Worm (Caenorhabditis elegans) whole organism, L2 larva: ENCODE data around the gene pqn-36.

Source experiments
- C34F6.9 ChIP-seq: fragments of 150-350 bp; optimal IDR thresholded peaks from 2 replicates; lab custom pipeline; 2014; ENCODE audit warnings: missing biosample characterization, missing genetic modification characterization
- F13H6.1 ChIP-seq: sonication (generic microtip); optimal IDR thresholded peaks from 2 replicates; lab custom pipeline; 2016; ENCODE audit warnings: missing genetic modification characterization, missing compliant biosample characterization
- Y55F3AM.14 ChIP-seq: fragments of 200-800 bp; sonication (Bioruptor generic); optimal IDR thresholded peaks from 2 replicates; lab custom pipeline; 2018; ENCODE audit warnings: mild to moderate bottlenecking, missing genetic modification characterization, missing compliant biosample characterization
- alr-1 ChIP-seq: fragments of 150-350 bp; optimal IDR thresholded peaks from 2 replicates; lab custom pipeline; 2014; ENCODE audit warnings: missing biosample characterization, missing genetic modification characterization
- aly-2 ChIP-seq: fragments of 150-350 bp; optimal IDR thresholded peaks from 2 replicates; lab custom pipeline; 2014; ENCODE audit warnings: missing biosample characterization, missing genetic modification characterization
- blmp-1 ChIP-seq: sonication (generic microtip); optimal IDR thresholded peaks from 2 replicates; lab custom pipeline; 2017; ENCODE audit warnings: missing genetic modification characterization, mild to moderate bottlenecking, missing compliant biosample characterization, antibody characterized with exemption, moderate library complexity; ENCODE audit not compliant: insufficient read depth
- ceh-16 ChIP-seq: fragments of 150-350 bp; optimal IDR thresholded peaks from 2 replicates; lab custom pipeline; 2014; ENCODE audit warnings: missing biosample characterization, missing genetic modification characterization
- ceh-82 ChIP-seq: fragments of 150-350 bp; optimal IDR thresholded peaks from 2 replicates; lab custom pipeline; 2014; ENCODE audit warnings: missing biosample characterization, missing genetic modification characterization
- crh-2 ChIP-seq: sonication (generic microtip); optimal IDR thresholded peaks from 2 replicates; lab custom pipeline; 2017; ENCODE audit warnings: missing biosample characterization, missing genetic modification characterization
- dmd-4 ChIP-seq: sonication (generic microtip); optimal IDR thresholded peaks from 2 replicates; lab custom pipeline; 2017; ENCODE audit warnings: missing biosample characterization, missing genetic modification characterization
- elt-3 ChIP-seq: sonication (generic microtip); optimal IDR thresholded peaks from 2 replicates; lab custom pipeline; 2017; ENCODE audit warnings: missing biosample characterization, missing genetic modification characterization
- fos-1 ChIP-seq: fragments of 150-350 bp; optimal IDR thresholded peaks from 2 replicates; lab custom pipeline; 2014; ENCODE audit warnings: missing biosample characterization, missing genetic modification characterization
- gmeb-1 ChIP-seq: fragments of 150-350 bp; optimal IDR thresholded peaks from 2 replicates; lab custom pipeline; 2014; ENCODE audit warnings: missing biosample characterization, missing genetic modification characterization
- lsy-2 ChIP-seq, 2 experiments: fragments of 150-350 bp in 1 of 2; sonication (generic microtip) in 1 of 2; optimal IDR thresholded peaks; 2 replicates each; lab custom pipeline; 2014 to 2017; ENCODE audit warnings: missing biosample characterization in 2 of 2, missing genetic modification characterization in 2 of 2
- mab-5 ChIP-seq: fragments of 150-350 bp; optimal IDR thresholded peaks from 2 replicates; lab custom pipeline; 2014; ENCODE audit warnings: missing biosample characterization, missing genetic modification characterization
- mbf-1 ChIP-seq: sonication (generic microtip); optimal IDR thresholded peaks from 2 replicates; lab custom pipeline; 2017; ENCODE audit warnings: missing biosample characterization, missing genetic modification characterization
- nhr-10 ChIP-seq: sonication (generic microtip); optimal IDR thresholded peaks from 2 replicates; lab custom pipeline; 2017; ENCODE audit warnings: missing biosample characterization, missing genetic modification characterization
- nhr-12 ChIP-seq: fragments of 150-350 bp; optimal IDR thresholded peaks from 2 replicates; lab custom pipeline; 2014; ENCODE audit warnings: missing biosample characterization, missing genetic modification characterization
- nhr-129 ChIP-seq: fragments of 150-350 bp; optimal IDR thresholded peaks from 2 replicates; lab custom pipeline; 2014; ENCODE audit warnings: missing biosample characterization, missing genetic modification characterization
- nhr-21 ChIP-seq: fragments of 150-350 bp; optimal IDR thresholded peaks from 2 replicates; lab custom pipeline; 2014; ENCODE audit warnings: missing biosample characterization, missing genetic modification characterization
- nhr-237 ChIP-seq: fragments of 150-350 bp; optimal IDR thresholded peaks from 2 replicates; lab custom pipeline; 2014; ENCODE audit warnings: missing biosample characterization, missing genetic modification characterization
- nhr-25 ChIP-seq: fragments of 150-350 bp; sonication (generic microtip); optimal IDR thresholded peaks from 3 replicates; lab custom pipeline; 2014; ENCODE audit warnings: missing biosample characterization, missing genetic modification characterization
- nhr-6 ChIP-seq: fragments of 150-350 bp; optimal IDR thresholded peaks from 2 replicates; lab custom pipeline; 2014; ENCODE audit warnings: missing biosample characterization, missing genetic modification characterization
- peb-1 ChIP-seq: fragments of 150-350 bp; optimal IDR thresholded peaks from 2 replicates; lab custom pipeline; 2014; ENCODE audit warnings: missing biosample characterization, missing genetic modification characterization
- sem-4 ChIP-seq: fragments of 150-350 bp; optimal IDR thresholded peaks from 2 replicates; lab custom pipeline; 2014; ENCODE audit warnings: missing biosample characterization, missing genetic modification reagents, missing genetic modification characterization
- skn-1 ChIP-seq: sonication (generic microtip); optimal IDR thresholded peaks from 2 replicates; lab custom pipeline; 2017; ENCODE audit warnings: missing biosample characterization, missing genetic modification characterization
- sma-3 ChIP-seq: sonication (generic microtip); optimal IDR thresholded peaks from 2 replicates; lab custom pipeline; 2016; ENCODE audit warnings: missing genetic modification reagents, missing genetic modification characterization, missing compliant biosample characterization
- sma-9 ChIP-seq, 2 experiments: fragments of 150-350 bp in 1 of 2; sonication (generic microtip) in 1 of 2; optimal IDR thresholded peaks; 2 replicates each; lab custom pipeline; 2014 to 2016; ENCODE audit warnings: missing genetic modification characterization in 2 of 2, mild to moderate bottlenecking in 1 of 2, missing biosample characterization in 1 of 2, missing compliant biosample characterization in 1 of 2, missing genetic modification reagents in 1 of 2, moderate library complexity in 1 of 2
- snpc-4 ChIP-seq: fragments of 150-350 bp; optimal IDR thresholded peaks from 2 replicates; lab custom pipeline; 2014; ENCODE audit warnings: missing biosample characterization, missing genetic modification characterization
- unc-55 ChIP-seq: fragments of 150-350 bp; sonication (generic microtip); optimal IDR thresholded peaks from 3 replicates; lab custom pipeline; 2014; ENCODE audit warnings: missing biosample characterization, missing genetic modification reagents, missing genetic modification characterization
- zag-1 ChIP-seq: fragments of 150-350 bp; optimal IDR thresholded peaks from 2 replicates; lab custom pipeline; 2014; ENCODE audit warnings: missing biosample characterization, missing genetic modification characterization
- ztf-1 ChIP-seq: fragments of 200-800 bp; sonication (Bioruptor generic); conservative IDR thresholded peaks from 2 replicates; pipeline ENCODE4 v1.3.6; 2022; ENCODE audit warnings: missing genetic modification characterization, missing compliant biosample characterization
- ztf-4 ChIP-seq: fragments of 150-350 bp; optimal IDR thresholded peaks from 2 replicates; lab custom pipeline; 2014; ENCODE audit warnings: missing biosample characterization, missing genetic modification characterization

Gene pqn-36

DNA sequence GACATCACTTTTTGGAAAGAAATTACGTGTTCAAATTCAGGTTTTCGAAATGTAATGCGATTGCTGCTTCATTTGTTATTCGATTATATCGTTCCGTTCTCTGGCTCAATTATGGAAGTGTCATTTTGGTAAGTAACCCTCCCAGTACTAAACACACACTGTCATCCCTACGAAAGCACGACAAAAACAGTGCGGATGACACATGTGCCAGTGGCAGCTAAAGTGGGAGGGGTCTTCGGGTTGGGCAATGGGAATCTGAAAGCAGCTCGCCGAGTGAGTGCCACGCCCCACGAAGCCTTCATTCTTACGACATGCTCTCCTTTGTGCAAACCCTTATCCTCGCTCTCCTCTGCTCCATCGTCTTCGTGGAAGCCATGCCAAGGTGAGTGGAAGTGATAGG lies 18.2 kb upstream of the pqn-36 start, which contains the start of gene flp-32:
Gene flp-32, plus strand, starts transcription at position 301 of the 400 bp plus-strand sequence.
- TF ChIP-seq mbf-1 (tag; lab: Kevin White, UChicago) (no peak), alr-1 (tag; lab: Kevin White, UChicago) (no peak), sem-4 (tag; lab: Kevin White, UChicago) (no peak), aly-2 (tag; lab: Kevin White, UChicago) (no peak), elt-3 (tag; lab: Kevin White, UChicago) (no peak), nhr-12 (tag; lab: Kevin White, UChicago) (no peak), C34F6.9 (no peak), fos-1 (tag; lab: Kevin White, UChicago) (no peak), ztf-1 (no peak), nhr-25 (tag; lab: Kevin White, UChicago) (no peak), ceh-82 (no peak), lsy-2 (tag; optimal IDR thresholded peaks at IDR 0.05; lab: Kevin White, UChicago) (no peak), nhr-21 (tag; lab: Kevin White, UChicago) (no peak), skn-1 (tag; lab: Kevin White, UChicago) (no peak)

DNA sequence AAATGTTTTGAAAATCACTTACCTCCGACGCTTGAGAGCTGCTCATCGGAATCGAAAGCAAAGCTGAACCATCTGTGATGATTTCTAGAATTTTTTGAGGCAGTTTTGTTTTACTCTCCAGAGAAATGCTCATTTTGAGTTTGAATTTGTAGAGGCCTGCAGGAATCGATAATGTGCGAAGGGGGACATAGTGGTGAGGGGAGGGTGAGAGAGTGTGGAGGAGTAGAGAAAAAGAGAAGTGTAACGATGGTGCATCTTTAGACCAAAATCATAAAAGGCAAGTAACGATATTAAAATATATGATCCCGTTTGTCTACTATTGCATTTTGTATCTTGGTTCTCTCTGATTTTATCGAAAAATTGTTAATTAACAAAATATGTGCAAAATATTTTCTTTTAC lies 15.7 kb upstream of the pqn-36 start, which contains the start of gene blos-8:
Gene blos-8, minus strand, starts transcription at position 216 of the 400 bp plus-strand sequence.
- TF ChIP-seq unc-55 (GFP tag; lab: Kevin White, UChicago): peak; percentile 1
- TF ChIP-seq F13H6.1: no peak

DNA sequence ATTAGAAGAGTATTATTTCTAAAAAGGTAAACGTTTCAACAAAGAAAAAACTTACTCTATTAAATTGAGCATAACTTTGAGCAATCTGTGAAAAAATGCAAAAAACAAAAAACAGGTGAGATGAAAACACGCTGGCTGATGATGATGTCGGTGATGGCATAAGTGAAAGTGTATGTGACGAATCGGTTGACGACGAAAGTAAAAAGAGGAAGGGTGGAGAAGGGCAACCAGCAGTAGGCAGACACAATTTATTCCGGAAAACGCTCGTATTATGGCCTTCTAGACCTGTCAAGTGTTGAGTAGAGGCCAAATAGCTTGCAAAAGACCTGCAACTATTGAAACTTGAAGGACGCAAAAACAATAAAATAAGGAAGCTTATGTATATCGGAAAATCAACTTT lies 12.6 kb upstream of the pqn-36 start, which contains the start of gene nas-13:
Gene nas-13, minus strand, starts transcription at position 323 of the 400 bp plus-strand sequence.
- TF ChIP-seq nhr-6 (tag; lab: Kevin White, UChicago): no peak
- TF ChIP-seq C34F6.9: no peak
- TF ChIP-seq blmp-1 (tag; lab: Kevin White, UChicago): peak; percentile 40

DNA sequence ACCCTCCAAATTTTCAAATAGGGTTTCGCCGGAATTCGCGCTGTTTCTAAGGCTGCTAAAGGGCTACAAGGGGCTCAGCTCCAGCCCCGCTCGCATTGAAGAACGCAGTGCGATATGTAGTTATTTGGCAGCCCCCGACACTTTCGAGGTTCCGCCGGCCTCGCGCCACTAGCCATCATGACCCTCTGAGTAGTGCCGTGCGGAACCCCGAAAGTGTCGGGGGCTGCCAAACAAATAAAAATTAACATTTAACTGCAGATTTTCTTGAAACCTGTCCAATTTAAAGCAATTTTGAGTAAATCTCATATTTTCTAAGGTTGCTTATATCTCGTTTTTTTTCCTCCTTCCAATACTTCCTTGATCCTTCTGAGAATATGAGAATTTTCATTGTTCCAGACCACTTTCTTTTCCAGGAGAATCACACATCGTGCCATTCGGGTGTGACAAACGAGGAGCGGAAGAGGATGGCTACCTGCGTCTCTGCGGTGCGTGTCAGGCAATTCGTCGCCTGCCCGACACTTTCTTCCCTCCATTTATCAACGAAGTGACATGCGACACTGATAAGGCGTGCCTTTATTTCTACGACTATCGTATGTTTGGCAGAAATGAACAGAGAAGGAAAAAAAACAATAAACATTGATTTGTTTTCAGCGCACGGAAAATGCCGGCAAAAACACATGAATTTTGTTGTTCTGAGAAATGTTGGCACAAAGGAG lies 8.6 kb upstream of the pqn-36 start:
- peak; percentile 24 for TF ChIP-seq sma-9 (GFP tag; optimal IDR thresholded peaks at IDR 0.05; lab: Kevin White, UChicago)
- no peak for TF ChIP-seq sma-9 (tag; optimal IDR thresholded peaks at IDR 0.05; lab: Kevin White, UChicago)
- no peak for TF ChIP-seq blmp-1 (tag; lab: Kevin White, UChicago)
- TF ChIP-seq snpc-4 (tag; lab: Kevin White, UChicago): no peak
- no peak for TF ChIP-seq ceh-82
- no peak for TF ChIP-seq Y55F3AM.14 (GFP tag; lab: Kevin White, UChicago)
- no peak for TF ChIP-seq ceh-16 (tag; lab: Kevin White, UChicago)
- no peak for TF ChIP-seq nhr-129 (tag; lab: Kevin White, UChicago)
- no peak for TF ChIP-seq sem-4 (tag; lab: Kevin White, UChicago)
- no peak for TF ChIP-seq nhr-12 (tag; lab: Kevin White, UChicago)
- peak; percentile 22 for TF ChIP-seq crh-2 (tag; lab: Kevin White, UChicago)
- no peak for TF ChIP-seq dmd-4 (tag; lab: Kevin White, UChicago)
- TF ChIP-seq mab-5 (tag; lab: Kevin White, UChicago): no peak
- peak; percentile 85 for TF ChIP-seq fos-1 (tag; lab: Kevin White, UChicago)
- TF ChIP-seq elt-3 (tag; lab: Kevin White, UChicago): no peak
- TF ChIP-seq F13H6.1: no peak
- no peak for TF ChIP-seq nhr-25 (tag; lab: Kevin White, UChicago)
- TF ChIP-seq unc-55 (GFP tag; lab: Kevin White, UChicago): no peak
- TF ChIP-seq zag-1 (tag; lab: Kevin White, UChicago): no peak
- TF ChIP-seq peb-1 (tag; lab: Kevin White, UChicago): no peak
- TF ChIP-seq nhr-10 (tag; lab: Kevin White, UChicago): no peak
- peak; percentile 5 for TF ChIP-seq gmeb-1 (tag; lab: Kevin White, UChicago)
- TF ChIP-seq ztf-4 (tag; lab: Kevin White, UChicago): no peak
- no peak for TF ChIP-seq skn-1 (tag; lab: Kevin White, UChicago)
- TF ChIP-seq nhr-21 (tag; lab: Kevin White, UChicago): no peak
- no peak for TF ChIP-seq nhr-237
- peak; percentile 39 for TF ChIP-seq sma-3 (GFP tag; lab: Kevin White, UChicago)
